Fruit fly (Drosophila melanogaster) S2 (cell line): ENCODE data around the gene CG6026.

Experiments
- CG8478 ChIP-seq: fragments of >200 bp; optimal IDR thresholded peaks from 2 replicates; lab custom pipeline; 2018
- CTCF ChIP-seq, 2 experiments: fragments of >200 bp; optimal IDR thresholded peaks; 2 replicates each; lab custom pipeline; 2018

DNA sequence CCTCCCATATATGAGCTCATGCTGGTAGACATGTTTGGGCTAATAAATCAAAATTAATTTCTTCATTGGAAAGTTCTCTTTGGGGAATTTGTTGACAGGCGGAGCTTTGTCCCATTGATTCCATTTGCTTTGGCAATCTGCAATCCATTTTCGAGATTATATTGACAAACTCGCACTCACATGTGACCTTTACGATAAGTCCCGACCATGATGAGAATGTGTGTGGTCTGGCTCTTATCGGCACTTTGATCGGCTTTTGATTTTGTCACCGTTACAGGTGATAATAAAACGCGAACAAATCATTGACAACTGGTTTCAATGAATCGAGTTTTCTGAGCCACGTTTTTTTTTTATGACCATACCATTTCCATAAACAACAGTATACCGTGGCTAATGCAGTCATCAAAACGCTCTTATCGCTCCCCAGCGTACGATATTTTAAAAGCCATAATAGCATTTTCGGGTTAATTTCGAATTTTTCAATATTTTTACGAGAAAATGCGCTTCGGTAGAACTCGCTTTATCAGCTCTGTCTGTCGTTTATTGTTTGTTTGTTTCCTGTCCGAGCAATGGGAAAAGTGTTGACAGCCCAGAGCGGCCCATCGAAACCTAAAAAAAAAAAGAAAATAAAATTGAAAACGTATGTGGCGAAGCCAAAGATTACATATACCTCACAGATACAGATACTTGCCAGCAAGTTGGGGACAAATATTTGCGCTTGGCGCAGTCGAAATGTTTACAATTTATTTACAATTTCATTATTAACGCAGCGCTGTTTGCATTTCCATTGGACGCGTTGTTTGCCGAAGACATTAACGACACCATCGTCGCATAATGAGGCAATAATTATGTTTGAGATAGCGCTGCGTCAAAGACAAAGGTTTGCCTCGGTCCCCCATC lies 35.7 kb upstream of the CG6026 start:
- TF ChIP-seq CG8478 (lab: Kevin White, UChicago) (no peak), CTCF (optimal IDR thresholded peaks at IDR 0.05; lab: Kevin White, UChicago) (no peak)
